Worm (Caenorhabditis elegans): Measurements from ENCODE around the gene F36F12.1.

The F36F12.1 gene

DNA sequence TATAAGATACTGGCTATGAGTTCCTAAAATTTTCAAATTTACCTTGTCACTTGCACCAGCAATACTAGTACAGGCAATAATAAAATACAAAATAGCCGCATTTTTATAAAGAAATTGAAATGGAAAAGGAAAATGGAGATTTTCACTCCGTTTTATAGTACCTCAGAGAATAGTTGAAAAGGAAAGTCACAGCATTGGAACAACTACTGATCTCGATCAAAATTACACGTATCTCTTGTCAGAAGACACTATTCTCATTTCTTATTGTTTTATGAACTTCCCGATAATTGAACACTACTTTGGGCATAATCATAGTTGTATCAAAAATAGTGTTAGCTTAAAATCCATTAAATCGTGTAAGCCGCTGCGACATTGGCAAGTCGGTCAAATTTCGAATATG, 51.5 kb downstream of the F36F12.1 start, which contains the start of gene Y40B10A.11:
Y40B10A.11 (minus strand) TSS at position 101 of the 400 bp plus-strand sequence.
- TF ChIP-seq ceh-44 (GFP tag; IDR thresholded peaks at IDR 0.05) (no peak), ZK546.5 (tag; optimal IDR thresholded peaks at IDR 0.05) (no peak), lim-7 (GFP tag; IDR thresholded peaks at IDR 0.05) (no peak), Y75B8A.6 (GFP tag; IDR thresholded peaks at IDR 0.05) (no peak), madf-9 (GFP tag; conservative IDR thresholded peaks at IDR 0.05) (no peak), rbr-2 (tag; optimal IDR thresholded peaks at IDR 0.05) (no peak), unc-62 (GFP tag; optimal IDR thresholded peaks at IDR 0.05 in 1 of 2) (no peak), unc-62 (tag; optimal IDR thresholded peaks at IDR 0.05) (no peak), R02D3.7 (tag; optimal IDR thresholded peaks at IDR 0.05) (no peak), snpc-4 (tag; optimal IDR thresholded peaks at IDR 0.05) (no peak)

DNA sequence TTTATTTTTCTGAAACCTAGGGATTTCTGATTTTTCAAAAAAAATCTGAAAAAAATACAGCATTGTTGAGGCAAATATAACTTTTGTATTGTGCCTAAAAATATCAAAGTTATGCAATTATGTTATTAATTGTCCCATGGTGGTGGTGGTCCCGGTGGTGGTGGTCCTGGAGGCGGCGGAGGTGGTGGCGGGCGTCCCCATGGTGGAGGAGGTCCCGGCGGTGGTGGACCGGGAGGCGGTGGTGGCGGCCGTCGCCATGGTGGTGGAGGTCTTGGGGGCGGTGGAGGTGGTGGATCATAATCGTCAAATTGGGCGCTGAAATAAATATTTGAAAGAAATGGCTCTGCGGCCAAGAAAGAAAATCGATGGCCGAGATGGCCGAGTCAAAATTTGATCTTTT, 52.2 kb downstream of the F36F12.1 start:
- TF ChIP-seq mxl-2 (GFP tag; conservative IDR thresholded peaks at IDR 0.05) (0 out of 2 replicates have a peak, but pooled peaks have one; percentile 19), mxl-3 (GFP tag; optimal IDR thresholded peaks at IDR 0.05) (no peak), mdl-1 (tag; optimal IDR thresholded peaks at IDR 0.05) (no peak), unc-39 (tag; optimal IDR thresholded peaks at IDR 0.05) (no peak), hmg-1.1 (GFP tag; IDR thresholded peaks at IDR 0.05) (no peak), ces-1 (GFP tag; optimal IDR thresholded peaks at IDR 0.05) (no peak), dmd-9 (GFP tag; IDR thresholded peaks at IDR 0.05) (no peak), dve-1 (tag; optimal IDR thresholded peaks at IDR 0.05; ENCODE audit: insufficient read depth) (no peak), arid-1 (GFP tag; conservative IDR thresholded peaks at IDR 0.05) (no peak), nhr-76 (tag; optimal IDR thresholded peaks at IDR 0.05) (no peak), pha-4 (GFP tag; IDR thresholded peaks at IDR 0.05) (peak; percentile 62; the same call in 1 of the 2 replicates), pha-4 (tag; optimal IDR thresholded peaks at IDR 0.05) (no peak), daf-16 (GFP tag; optimal IDR thresholded peaks at IDR 0.05) (no peak), daf-16 (tag; optimal IDR thresholded peaks at IDR 0.05) (no peak), Y105C5A.15 (GFP tag; IDR thresholded peaks at IDR 0.05) (0 out of 2 replicates have a peak, but pooled peaks have one; percentile 29), fos-1 (tag; optimal IDR thresholded peaks at IDR 0.05) (no peak), set-16 (GFP tag; IDR thresholded peaks at IDR 0.05) (peak; percentile 98), ZK337.2 (GFP tag; IDR thresholded peaks at IDR 0.05) (no peak), lin-13 (GFP tag; optimal IDR thresholded peaks at IDR 0.05) (no peak), zfp-3 (GFP tag; conservative IDR thresholded peaks at IDR 0.05) (no peak), F37D6.2 (tag; optimal IDR thresholded peaks at IDR 0.05) (no peak), spr-1 (tag; optimal IDR thresholded peaks at IDR 0.05) (no peak)

DNA sequence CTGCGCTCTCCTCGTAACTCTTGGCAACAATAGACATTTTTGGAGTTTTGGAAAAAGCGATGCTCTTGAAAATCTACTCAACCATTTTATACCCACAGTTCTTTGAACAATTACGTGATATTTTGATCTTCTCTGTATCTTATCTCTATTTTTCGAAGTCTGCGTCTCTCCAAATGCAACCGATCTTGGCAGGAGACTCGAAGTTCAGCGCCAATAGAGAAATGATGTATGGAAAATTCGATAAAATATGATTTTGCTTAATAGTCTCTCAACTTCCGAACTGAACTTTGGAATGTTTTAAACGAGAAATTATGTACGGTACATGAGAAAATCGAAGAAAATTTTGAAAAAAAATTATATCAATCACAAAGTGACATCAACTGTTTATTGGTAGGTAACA, 52.9 kb downstream of the F36F12.1 start, which contains the start of gene comt-4:
comt-4 (minus strand) TSS at position 50 of the 400 bp plus-strand sequence.
- TF ChIP-seq ceh-32 (tag; optimal IDR thresholded peaks at IDR 0.05; ENCODE audit: poor library complexity) (no peak), nhr-28 (tag; optimal IDR thresholded peaks at IDR 0.05) (peak; percentile 75), F44E2.7 (GFP tag; IDR thresholded peaks at IDR 0.05) (no peak), arid-1 (GFP tag; conservative IDR thresholded peaks at IDR 0.05) (no peak), hif-1 (tag; optimal IDR thresholded peaks at IDR 0.05) (peak in 1 of 2 experiments; percentile 85), unc-62 (GFP tag; optimal IDR thresholded peaks at IDR 0.05 in 1 of 2) (peak in 1 of 2 experiments; percentile 42), unc-62 (tag; optimal IDR thresholded peaks at IDR 0.05) (no peak), spr-3 (GFP tag; optimal IDR thresholded peaks at IDR 0.05) (no peak), dmd-6 (GFP tag; IDR thresholded peaks at IDR 0.05) (peak; percentile 63), nhr-77 (tag; optimal IDR thresholded peaks at IDR 0.05) (peak; percentile 10), fkh-10 (GFP tag; optimal IDR thresholded peaks at IDR 0.05) (no peak), nhr-76 (tag; optimal IDR thresholded peaks at IDR 0.05) (no peak)

Data from whole organism, L4 larva.